Fruit fly (Drosophila melanogaster) whole organism: ENCODE data around the gene CG33107.

ENCODE experiments used
- CG8478 ChIP-seq: fragments of >200 bp; optimal IDR thresholded peaks from 2 replicates; lab custom pipeline; 2018; ENCODE audit warnings: inconsistent platforms
- Dll ChIP-seq: fragments of >200 bp; optimal IDR thresholded peaks from 2 replicates; lab custom pipeline; 2017
- EcR ChIP-seq, 2 experiments: fragments of >200 bp; optimal IDR thresholded peaks; 2 replicates each; lab custom pipeline; 2017; ENCODE audit warnings: missing biosample characterization in 2 of 2, missing genetic modification characterization in 2 of 2, missing genetic modification reagents in 2 of 2
- pan ChIP-seq: fragments of >200 bp; optimal IDR thresholded peaks from 2 replicates; lab custom pipeline; 2017
- psq ChIP-seq: fragments of >200 bp; optimal IDR thresholded peaks from 2 replicates; lab custom pipeline; 2017
- usp ChIP-seq: fragments of >200 bp; optimal IDR thresholded peaks from 2 replicates; lab custom pipeline; 2017; ENCODE audit warnings: missing biosample characterization, missing genetic modification characterization, mixed read lengths

CG33107 gene

DNA sequence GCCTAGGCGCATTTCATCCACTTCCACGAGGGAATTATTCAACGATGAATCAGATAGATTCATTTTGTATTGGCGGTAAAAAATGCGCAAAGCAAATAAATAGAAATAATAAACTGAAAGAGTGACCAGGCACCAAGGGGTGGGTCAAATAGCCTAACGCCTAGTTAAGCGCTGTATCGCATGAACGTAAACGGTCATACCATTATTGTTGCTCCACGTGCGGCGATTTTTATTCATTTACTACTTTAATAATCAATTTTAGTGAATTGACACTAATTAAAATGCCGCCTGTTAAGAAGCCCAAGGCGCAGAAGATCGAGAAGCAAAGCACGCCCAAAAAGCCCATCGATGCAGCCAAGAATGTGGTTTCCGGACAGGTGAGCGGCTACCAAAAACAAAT lies at the start of gene CG33107, which contains the start of gene CG6937:
TSS of gene CG33107 (minus strand) at position 137 of the 400 bp plus-strand sequence.
TSS of gene CG6937 (plus strand) at position 192 of the 400 bp plus-strand sequence.
- TF ChIP-seq EcR (GFP tag; optimal IDR thresholded peaks at IDR 0.05; lab: Kevin White, UChicago): no peak
- TF ChIP-seq CG8478: no peak
- no peak for TF ChIP-seq usp (GFP tag; lab: Kevin White, UChicago)
- no peak for TF ChIP-seq pan (lab: Kevin White, UChicago)
- TF ChIP-seq Dll (lab: Kevin White, UChicago): no peak
- no peak for TF ChIP-seq psq (lab: Kevin White, UChicago)

DNA sequence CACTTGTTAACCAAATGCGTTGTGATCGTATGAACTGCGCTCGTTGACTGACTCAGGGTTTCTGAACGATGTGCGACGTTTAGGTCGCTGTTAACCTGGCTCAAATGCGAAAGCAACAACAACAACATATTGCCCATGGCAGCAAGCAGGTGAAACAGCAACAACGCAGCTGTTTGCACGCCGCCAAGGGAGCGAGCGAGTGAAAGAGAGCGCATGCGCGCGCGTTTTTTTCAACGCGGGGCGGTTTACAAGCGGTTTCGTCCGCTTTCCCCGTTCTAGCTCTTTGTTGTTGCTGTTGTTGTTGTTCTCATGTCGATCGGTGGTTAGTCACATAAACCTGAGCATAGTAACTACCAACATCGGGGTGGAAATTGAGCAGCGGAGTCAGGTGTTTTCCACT lies 48.5 kb upstream of the CG33107 start:
- TF ChIP-seq usp (GFP tag; lab: Kevin White, UChicago) (no peak), psq (lab: Kevin White, UChicago) (no peak), Dll (lab: Kevin White, UChicago) (no peak), EcR (GFP tag; optimal IDR thresholded peaks at IDR 0.05; lab: Kevin White, UChicago) (no peak), CG8478 (no peak), pan (lab: Kevin White, UChicago) (no peak)

DNA sequence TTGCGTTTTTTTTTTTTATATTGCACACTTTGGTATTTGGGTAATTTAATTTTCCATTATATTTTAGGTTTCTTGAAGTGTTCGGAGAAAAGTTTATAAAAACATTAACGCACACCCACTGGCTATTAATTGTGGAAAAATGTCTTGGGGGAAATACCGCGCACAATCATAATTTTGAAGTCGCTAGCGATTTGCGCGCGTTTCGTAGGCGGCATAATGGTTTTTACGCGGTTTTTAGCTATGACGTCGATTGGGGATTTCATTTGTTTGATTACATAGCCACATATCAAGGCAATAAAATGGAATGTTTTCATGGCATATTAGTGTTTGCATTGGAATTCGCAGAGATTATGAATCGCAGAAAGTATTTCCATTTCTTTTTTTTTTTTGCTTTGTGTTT lies 47.7 kb upstream of the CG33107 start:
- no peak for TF ChIP-seq pan (lab: Kevin White, UChicago)

DNA sequence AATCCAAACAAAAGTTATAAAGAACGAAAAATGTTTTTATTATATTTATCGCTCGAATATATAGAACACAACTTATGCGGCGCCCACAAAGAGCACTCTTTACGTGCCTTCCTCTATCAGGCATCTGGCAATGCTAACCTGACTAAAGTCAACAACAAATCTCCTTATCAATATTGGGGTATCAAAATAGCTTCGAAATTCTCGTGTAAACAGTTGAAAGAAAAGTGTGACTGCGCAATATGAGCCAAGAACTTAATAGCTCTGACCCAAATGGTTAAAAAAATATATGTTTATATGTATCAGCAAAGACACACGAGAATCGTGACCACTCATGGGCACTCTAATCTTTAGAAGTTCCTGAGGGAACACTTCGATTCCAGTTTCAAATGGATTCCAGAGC lies 46.6 kb upstream of the CG33107 start:
- TF ChIP-seq pan (lab: Kevin White, UChicago) (no peak), CG8478 (no peak), Dll (lab: Kevin White, UChicago) (no peak), psq (lab: Kevin White, UChicago) (no peak), EcR (GFP tag; optimal IDR thresholded peaks at IDR 0.05; lab: Kevin White, UChicago) (no peak), usp (GFP tag; lab: Kevin White, UChicago) (no peak)

DNA sequence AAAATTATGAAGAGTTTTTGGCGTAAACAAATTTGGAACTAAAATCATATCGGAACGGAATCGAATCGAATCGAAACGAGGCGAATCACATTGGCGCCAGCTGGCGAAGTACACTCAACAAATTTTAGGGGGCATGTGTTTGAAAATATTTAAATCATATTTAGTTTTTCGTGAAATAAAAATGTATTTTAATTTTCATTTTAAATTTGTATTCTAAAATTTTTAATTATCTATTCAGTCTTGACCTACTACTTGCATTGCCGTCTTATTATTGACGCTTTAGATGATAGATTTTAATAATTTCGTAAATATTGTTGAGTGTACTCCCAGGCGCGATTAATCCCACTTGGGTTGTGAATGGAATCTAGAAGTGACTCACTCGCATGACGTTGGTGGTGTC lies 44.7 kb upstream of the CG33107 start:
- TF ChIP-seq Dll (lab: Kevin White, UChicago) (no peak), pan (lab: Kevin White, UChicago) (no peak), CG8478 (no peak), usp (GFP tag; lab: Kevin White, UChicago) (no peak), psq (lab: Kevin White, UChicago) (no peak), EcR (GFP tag; optimal IDR thresholded peaks at IDR 0.05; lab: Kevin White, UChicago) (no peak)

DNA sequence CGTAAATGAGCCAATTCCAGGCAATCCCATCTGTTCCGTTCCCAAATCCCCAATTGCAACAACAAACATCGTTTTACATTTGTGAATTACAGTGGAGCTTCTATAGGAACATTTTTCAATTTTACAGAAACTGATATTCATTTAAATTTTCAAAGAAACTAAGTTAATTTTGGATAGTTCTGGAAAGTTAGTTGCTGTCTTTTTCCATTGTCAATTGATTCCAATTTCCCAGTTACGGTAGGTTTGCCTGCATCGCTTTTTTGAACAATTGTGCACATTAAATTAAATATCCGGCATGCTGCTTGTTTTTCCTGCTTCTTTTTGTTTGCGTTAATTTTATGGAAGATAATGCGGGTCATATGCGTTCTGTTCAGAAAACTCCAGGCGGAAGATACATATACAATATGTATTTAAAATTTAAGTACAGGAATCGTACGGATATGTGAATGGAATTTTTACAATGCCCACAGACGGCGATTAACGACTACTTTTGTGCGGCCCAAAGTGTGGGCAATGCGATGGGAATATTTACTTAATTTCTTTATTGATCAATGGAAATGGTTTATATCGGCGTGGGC lies 43.5 kb upstream of the CG33107 start:
- TF ChIP-seq pan (lab: Kevin White, UChicago) (no peak), Dll (lab: Kevin White, UChicago) (no peak), EcR (GFP tag; optimal IDR thresholded peaks at IDR 0.05; lab: Kevin White, UChicago) (no peak), psq (lab: Kevin White, UChicago) (no peak), CG8478 (no peak), usp (GFP tag; lab: Kevin White, UChicago) (no peak)

DNA sequence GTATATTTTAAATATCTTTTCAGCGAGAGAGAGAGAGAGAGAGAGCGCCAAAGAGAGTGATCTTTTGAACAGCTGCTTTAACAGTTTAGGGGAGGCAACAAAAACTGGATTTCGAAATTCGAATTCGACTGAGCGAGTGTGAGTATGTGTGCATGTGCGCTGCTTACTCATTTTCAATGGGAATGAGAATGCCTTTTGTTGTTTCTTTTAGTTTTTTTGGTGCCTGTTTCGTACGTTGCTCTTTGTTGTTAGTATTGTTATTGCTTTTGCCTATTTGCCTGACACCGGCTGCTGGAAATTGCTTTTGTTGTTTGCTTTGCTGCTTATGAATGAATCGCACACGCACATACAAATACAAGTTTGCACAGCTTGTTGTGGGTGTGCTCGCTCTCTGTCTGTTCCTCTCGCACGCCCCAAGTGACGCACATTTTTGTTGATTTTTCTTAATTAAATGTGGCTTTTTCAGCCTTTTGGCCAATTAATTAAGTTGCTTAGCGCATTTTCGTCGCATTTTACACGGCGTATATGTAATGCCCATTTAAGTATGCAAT lies 42.4 kb upstream of the CG33107 start:
- TF ChIP-seq usp (GFP tag; lab: Kevin White, UChicago) (no peak), Dll (lab: Kevin White, UChicago) (no peak), EcR (GFP tag; optimal IDR thresholded peaks at IDR 0.05; lab: Kevin White, UChicago) (peak in 1 of 2 experiments; percentile 80), psq (lab: Kevin White, UChicago) (no peak), pan (lab: Kevin White, UChicago) (no peak)

DNA sequence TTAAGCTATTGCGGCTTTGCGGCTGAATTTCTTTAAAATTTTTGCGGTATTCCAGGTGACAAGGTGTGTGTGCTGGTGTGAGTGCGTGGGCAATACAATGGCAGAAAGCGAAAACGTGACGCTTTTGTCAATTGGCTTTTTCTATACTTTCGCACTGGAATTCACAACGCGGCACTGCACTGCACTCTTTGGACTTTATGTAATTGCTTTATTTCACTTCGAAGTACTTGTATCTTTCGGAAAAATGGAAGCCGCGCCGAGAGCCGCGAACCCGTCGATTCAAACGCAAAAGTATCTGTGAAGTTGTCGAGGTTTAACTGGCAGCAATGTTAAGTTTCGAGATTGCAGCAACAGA lies 41.8 kb upstream of the CG33107 start:
- TF ChIP-seq psq (lab: Kevin White, UChicago): no peak
- TF ChIP-seq usp (GFP tag; lab: Kevin White, UChicago): no peak
- TF ChIP-seq EcR (GFP tag; optimal IDR thresholded peaks at IDR 0.05; lab: Kevin White, UChicago): no peak
- no peak for TF ChIP-seq CG8478
- TF ChIP-seq Dll (lab: Kevin White, UChicago): no peak
- TF ChIP-seq pan (lab: Kevin White, UChicago): no peak

DNA sequence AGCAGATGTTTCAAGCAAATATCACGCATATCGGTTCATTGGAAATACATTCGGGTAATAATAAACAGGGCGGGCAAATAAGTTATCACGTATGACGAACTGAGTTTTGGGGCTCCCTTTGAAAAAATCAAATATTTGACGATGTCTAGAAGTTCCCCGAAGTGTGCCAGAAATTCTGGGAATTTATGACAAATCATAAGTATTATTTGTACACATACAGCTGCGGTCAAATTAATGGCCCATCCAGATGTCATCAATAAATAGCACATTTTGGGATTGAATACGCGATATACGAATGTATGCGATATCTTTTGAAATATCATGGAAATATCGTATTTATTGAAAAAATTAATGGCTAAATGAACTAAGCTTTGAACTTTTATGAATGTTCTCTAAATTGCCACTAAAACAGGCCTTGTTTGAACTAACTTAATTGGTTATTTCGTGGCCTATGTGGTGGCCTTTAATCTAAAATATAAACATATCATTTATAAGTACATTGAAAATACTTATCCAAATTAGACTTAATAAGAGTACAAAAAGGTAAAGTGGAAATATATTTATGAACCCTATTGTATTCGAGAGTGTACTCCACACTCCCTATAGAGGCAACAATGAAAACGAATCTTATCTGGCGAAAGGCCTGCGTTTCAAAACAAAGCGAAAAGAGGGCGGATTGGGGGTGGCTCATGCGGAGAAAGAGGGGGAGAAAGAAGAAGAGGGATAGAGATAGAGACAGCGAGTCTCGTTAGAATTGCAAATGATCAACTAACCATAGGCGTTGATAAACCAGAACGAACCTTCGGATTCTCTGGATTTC lies 41.2 kb upstream of the CG33107 start:
- TF ChIP-seq pan (lab: Kevin White, UChicago) (no peak), psq (lab: Kevin White, UChicago) (no peak), CG8478 (no peak), EcR (GFP tag; optimal IDR thresholded peaks at IDR 0.05; lab: Kevin White, UChicago) (no peak), Dll (lab: Kevin White, UChicago) (no peak), usp (GFP tag; lab: Kevin White, UChicago) (no peak)

DNA sequence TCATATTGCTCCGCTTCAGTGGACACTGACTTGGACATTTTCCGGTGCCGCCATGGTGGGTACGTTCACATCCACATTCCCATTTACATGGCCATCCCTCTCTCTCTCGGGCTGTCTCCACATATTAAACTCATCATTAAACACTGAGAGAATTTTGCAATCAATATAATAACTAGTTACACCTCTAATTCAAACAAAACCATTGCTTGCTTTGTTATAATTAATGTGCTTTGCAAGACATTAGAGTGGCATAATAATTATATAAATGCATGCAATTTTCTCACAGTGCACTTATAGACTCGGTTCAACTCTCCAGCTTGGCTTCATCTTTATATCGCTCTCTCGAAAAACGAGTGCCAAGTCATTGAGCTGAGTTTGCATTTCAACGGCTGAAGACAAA lies 40.2 kb upstream of the CG33107 start:
- TF ChIP-seq EcR (GFP tag; optimal IDR thresholded peaks at IDR 0.05; lab: Kevin White, UChicago) (no peak), CG8478 (no peak), pan (lab: Kevin White, UChicago) (no peak), psq (lab: Kevin White, UChicago) (no peak), Dll (lab: Kevin White, UChicago) (no peak), usp (GFP tag; lab: Kevin White, UChicago) (no peak)

DNA sequence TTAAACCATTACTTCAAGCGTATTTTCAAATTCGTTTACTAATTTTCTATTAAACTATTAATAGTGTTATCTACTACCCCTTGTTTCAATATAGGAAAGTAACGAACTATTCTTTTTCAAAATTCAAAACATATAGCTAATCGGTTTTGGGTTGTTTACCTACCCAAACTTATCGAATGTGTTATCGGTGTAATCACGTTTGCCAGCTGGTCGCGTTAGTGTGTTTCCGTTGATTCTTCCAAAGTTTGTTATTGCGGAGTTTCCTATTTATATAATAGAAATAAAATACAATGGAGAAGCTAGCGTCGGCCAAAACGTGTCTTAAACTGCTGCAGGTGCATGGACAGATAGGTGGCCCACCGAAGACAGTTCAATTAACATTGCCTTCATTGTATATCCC lies 33.8 kb upstream of the CG33107 start, which contains the start of gene mRpL45:
TSS of gene mRpL45 (plus strand) at position 213 of the 400 bp plus-strand sequence.
- no peak for TF ChIP-seq psq (lab: Kevin White, UChicago)
- no peak for TF ChIP-seq CG8478
- no peak for TF ChIP-seq usp (GFP tag; lab: Kevin White, UChicago)
- TF ChIP-seq EcR (GFP tag; optimal IDR thresholded peaks at IDR 0.05; lab: Kevin White, UChicago): no peak
